Worm (Caenorhabditis elegans): ENCODE data around the gene B0457.4.

Gene B0457.4

DNA sequence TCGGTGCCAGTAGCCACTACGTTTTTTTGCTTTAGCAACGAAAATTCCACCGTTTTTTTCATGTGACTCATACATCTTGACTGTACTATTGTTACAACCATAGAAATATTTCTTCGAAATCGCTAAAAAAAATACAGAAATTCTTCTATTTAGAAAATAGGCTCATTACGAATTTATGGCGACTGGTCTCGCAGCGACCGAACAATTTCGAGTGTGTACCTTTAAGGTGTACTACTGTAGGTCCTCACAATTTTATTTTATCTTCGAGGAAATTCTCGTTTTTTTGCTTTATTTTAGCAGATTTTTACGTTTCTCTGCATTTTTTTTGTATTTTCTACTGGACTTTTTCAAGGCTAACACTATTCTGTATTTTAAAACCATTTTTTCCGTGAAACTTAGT, 21.8 kb downstream of the B0457.4 start:
- TF ChIP-seq ahr-1 (tag; optimal IDR thresholded peaks at IDR 0.05): no peak

DNA sequence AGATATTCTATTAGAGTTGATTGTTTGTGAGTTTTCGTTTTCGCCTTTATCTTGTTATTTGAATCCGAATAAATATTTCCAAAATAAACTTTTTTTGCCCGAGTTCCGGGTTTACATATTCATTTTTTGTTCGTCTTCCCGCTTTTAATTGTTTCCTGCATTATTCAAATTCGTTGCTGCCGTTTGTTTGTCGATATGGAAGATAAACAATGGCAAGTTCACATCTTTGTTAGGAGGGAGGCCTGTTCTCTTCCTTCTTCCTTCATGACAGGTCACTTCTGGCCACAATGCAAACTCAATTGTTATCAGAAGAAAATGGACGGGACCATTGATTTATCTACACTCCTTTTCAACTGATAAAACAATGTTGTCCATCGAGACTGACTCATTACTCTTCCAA, 22.2 kb downstream of the B0457.4 start:
- TF ChIP-seq elt-2 (tag; optimal IDR thresholded peaks at IDR 0.05) (peak; percentile 80), ama-1 (optimal IDR thresholded peaks at IDR 0.05) (no peak)

DNA sequence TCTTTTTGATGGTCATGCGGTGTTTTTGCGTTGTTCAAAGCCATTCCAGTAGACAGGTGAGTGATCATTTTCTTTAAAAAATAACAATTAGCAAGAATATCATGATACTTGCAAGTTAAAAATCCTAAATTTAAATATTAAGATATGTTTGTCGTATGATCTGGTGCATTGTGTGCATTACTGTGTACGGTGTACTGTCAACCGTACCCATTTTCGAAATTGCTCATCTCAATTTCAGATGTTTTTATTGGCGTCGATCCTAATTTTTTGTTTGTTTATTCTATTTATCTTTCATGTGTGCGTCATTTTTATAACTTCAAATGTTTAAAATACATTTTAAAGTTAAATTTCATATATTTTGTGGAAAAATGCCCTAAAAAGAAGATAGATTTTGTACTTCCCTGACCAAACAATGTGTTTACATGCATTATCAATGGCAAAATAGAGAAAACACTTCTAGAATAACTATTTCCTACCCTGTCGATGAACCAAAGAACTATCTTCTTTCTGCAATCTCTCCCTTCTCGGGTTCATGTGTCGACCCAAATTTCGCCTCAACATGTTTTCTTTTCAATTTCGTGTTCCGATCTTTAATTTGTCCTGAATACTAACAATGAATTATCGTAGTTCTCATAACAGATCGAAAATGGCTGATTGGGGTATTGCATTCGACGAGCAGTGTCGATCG, 27.4 kb downstream of the B0457.4 start, which contains the start of the genes T07D4.5 and ddx-19:
Gene T07D4.5 (minus strand): TSS at position 71 of the 688 bp plus-strand sequence.
Gene ddx-19 (plus strand): TSS at position 638 of the 688 bp plus-strand sequence.
- TF ChIP-seq ahr-1 (tag; optimal IDR thresholded peaks at IDR 0.05): no peak
- no peak for TF ChIP-seq unc-42 (tag; optimal IDR thresholded peaks at IDR 0.05)
- no peak for TF ChIP-seq unc-55 (GFP tag; optimal IDR thresholded peaks at IDR 0.05)
- no peak for TF ChIP-seq ttx-3 (tag; optimal IDR thresholded peaks at IDR 0.05)
- TF ChIP-seq hlh-13 (GFP tag; optimal IDR thresholded peaks at IDR 0.05): no peak

DNA sequence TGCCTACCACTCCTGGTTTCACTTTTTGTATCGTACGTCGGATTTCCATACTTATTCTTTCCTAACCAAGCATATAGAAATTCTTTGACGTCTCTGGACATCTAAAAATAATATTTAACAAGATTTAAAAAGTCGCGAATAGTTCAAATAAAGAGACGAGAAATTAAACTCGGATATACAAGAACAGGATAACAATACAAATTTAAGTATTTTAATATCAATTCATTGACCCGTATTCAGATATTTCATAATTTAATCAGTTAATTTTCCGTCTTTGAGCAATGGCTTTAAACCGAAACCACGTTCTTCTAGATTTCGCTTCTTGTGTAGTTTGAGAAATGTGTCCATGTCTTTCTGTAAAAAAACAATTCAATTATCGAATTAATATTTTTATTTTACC, 28.3 kb downstream of the B0457.4 start, which contains the start of gene rha-1:
Gene rha-1 (minus strand): TSS at position 101 of the 400 bp plus-strand sequence.
- TF ChIP-seq T23F11.4 (GFP tag; optimal IDR thresholded peaks at IDR 0.05) (no peak), ceh-9 (tag; optimal IDR thresholded peaks at IDR 0.05) (no peak), Y22D7AL.16 (tag; optimal IDR thresholded peaks at IDR 0.05) (no peak), ceh-2 (tag; optimal IDR thresholded peaks at IDR 0.05) (no peak), hlh-15 (tag; optimal IDR thresholded peaks at IDR 0.05) (no peak), madf-2 (tag; optimal IDR thresholded peaks at IDR 0.05) (no peak), elt-2 (tag; optimal IDR thresholded peaks at IDR 0.05) (no peak)

DNA sequence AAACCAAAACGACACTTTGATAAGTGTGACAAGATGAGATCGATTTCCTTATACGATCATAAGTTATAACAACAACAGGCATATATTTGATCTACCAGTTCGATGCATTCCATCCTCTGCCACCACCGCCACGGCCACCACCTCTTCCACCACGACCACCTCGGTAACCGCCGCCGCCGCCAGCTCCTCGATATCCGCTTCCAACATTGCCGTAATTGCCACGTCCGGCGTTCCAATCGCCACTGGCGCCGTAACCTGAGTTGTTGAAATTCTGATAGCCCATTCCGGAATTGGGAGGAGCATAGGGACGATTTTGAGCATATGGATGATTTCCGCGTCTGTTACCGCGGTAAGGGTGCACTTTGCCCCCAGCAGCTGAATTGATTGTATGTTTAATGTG, 33.3 kb downstream of the B0457.4 start:
- TF ChIP-seq ceh-31 (tag; optimal IDR thresholded peaks at IDR 0.05) (no peak), madf-2 (tag; optimal IDR thresholded peaks at IDR 0.05) (no peak), unc-55 (GFP tag; optimal IDR thresholded peaks at IDR 0.05) (no peak), mec-3 (tag; optimal IDR thresholded peaks at IDR 0.05; ENCODE audit: borderline replicate concordance) (no peak), ahr-1 (tag; optimal IDR thresholded peaks at IDR 0.05) (no peak), sox-4 (tag; optimal IDR thresholded peaks at IDR 0.05) (no peak), F13H6.1 (tag; optimal IDR thresholded peaks at IDR 0.05) (no peak), K02D7.2 (tag; optimal IDR thresholded peaks at IDR 0.05) (no peak), syd-9 (tag; optimal IDR thresholded peaks at IDR 0.05) (no peak), ceh-2 (tag; optimal IDR thresholded peaks at IDR 0.05) (no peak), unc-86 (tag; optimal IDR thresholded peaks at IDR 0.05) (no peak), fkh-10 (GFP tag; optimal IDR thresholded peaks at IDR 0.05) (no peak), pros-1 (tag; optimal IDR thresholded peaks at IDR 0.05) (no peak), pat-9 (tag; optimal IDR thresholded peaks at IDR 0.05) (no peak)

DNA sequence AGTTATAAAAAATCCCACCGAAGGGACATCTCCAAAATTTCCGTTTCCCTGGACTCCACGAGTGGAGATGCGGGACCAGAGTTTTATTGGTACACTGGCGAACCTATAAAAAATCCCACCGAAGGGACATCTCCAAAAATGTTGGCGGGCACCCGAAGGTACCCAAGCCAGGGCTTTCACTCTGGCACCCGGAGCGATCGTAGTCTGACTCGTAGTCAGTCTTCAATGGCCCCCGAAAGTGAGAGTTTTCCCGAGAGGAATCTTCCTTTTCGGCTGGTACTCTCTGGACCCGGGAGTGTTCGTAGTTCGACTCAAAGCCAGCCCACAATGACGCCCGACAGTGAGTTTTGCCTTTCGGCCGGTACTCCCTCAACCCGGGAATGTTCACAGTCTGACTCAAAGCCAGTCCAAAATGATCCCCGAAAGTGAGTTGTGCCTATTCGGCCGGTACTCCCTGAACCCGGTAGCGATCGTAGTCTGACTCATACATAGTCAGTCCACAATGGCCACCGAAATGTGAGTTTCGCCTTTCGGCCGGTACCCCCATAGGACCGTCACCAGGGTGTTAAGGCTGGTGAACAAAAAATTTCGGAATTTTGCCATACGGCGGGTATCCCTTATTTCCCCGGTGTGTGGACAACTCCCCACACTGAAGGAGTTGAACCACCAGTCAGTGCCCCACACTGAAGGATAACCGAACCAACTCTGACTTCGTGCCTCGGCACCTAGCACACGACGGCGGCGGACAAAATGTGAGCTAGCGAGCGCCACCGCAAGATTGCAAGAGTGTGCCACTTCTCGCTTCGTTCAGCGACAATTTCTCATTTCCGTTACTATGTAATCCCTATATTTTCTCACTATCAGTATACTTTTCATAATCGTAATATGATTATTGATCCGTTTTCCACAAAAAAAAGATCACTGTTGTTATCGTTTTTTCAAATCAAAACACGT, 34.5 kb downstream of the B0457.4 start:
- TF ChIP-seq che-1 (tag; optimal IDR thresholded peaks at IDR 0.05) (no peak), unc-55 (GFP tag; optimal IDR thresholded peaks at IDR 0.05) (no peak), unc-86 (tag; optimal IDR thresholded peaks at IDR 0.05) (no peak), ceh-45 (GFP tag; IDR thresholded peaks at IDR 0.05) (no peak), ceh-2 (tag; optimal IDR thresholded peaks at IDR 0.05) (no peak), npax-4 (tag; optimal IDR thresholded peaks at IDR 0.05) (no peak), fkh-6 (tag; optimal IDR thresholded peaks at IDR 0.05) (no peak), pax-1 (tag; optimal IDR thresholded peaks at IDR 0.05) (no peak), hlh-8 (tag; optimal IDR thresholded peaks at IDR 0.05) (no peak), mec-3 (tag; optimal IDR thresholded peaks at IDR 0.05; ENCODE audit: borderline replicate concordance) (no peak)

All from whole organism, late embryonic.